Worm (Caenorhabditis elegans): ENCODE measurements around the gene appg-1.

DNA sequence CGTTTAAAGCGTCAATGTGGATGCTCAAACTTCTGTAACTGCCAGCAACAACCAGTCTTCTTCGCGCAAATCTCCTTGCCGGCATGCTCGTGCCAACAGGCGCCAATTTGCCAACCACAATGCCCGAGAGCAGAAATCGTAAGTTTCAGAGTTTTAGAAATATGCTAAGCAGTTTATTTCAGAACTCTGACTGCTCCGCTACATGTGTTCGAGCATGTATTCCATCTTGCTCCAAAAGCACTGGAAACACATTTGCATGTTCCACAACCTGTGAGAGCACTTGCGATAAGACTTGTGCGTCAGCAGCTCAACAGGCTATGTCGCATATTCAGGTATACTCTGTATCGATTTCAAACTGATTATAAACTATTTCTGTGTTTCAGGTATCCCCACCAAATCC lies 3.9 kb downstream of the appg-1 start:
- TF ChIP-seq nhr-77 (tag; optimal IDR thresholded peaks at IDR 0.05) = no peak
- no peak for TF ChIP-seq nfya-1 (tag; optimal IDR thresholded peaks at IDR 0.05; ENCODE audit: insufficient read depth)
- TF ChIP-seq ama-1 (optimal IDR thresholded peaks at IDR 0.05) = no peak
- no peak for TF ChIP-seq aly-2 (tag; optimal IDR thresholded peaks at IDR 0.05)
- no peak for TF ChIP-seq unc-62 (GFP tag; optimal IDR thresholded peaks at IDR 0.05)
- TF ChIP-seq ztf-11 (tag; optimal IDR thresholded peaks at IDR 0.05) = no peak
- no peak for TF ChIP-seq ztf-4 (tag; optimal IDR thresholded peaks at IDR 0.05)
- no peak for TF ChIP-seq snpc-4 (tag; optimal IDR thresholded peaks at IDR 0.05)
- no peak for TF ChIP-seq zag-1 (tag; optimal IDR thresholded peaks at IDR 0.05)
- TF ChIP-seq ceh-82 (tag; optimal IDR thresholded peaks at IDR 0.05) = no peak
- no peak for TF ChIP-seq daf-12 (tag; optimal IDR thresholded peaks at IDR 0.05)
- TF ChIP-seq sea-2 (GFP tag; optimal IDR thresholded peaks at IDR 0.05) = no peak
- no peak for TF ChIP-seq tbx-2 (tag; optimal IDR thresholded peaks at IDR 0.05)
- TF ChIP-seq nhr-76 (tag; optimal IDR thresholded peaks at IDR 0.05) = no peak
